Worm (Caenorhabditis elegans): ENCODE data around the gene Y47D7A.7.

DNA sequence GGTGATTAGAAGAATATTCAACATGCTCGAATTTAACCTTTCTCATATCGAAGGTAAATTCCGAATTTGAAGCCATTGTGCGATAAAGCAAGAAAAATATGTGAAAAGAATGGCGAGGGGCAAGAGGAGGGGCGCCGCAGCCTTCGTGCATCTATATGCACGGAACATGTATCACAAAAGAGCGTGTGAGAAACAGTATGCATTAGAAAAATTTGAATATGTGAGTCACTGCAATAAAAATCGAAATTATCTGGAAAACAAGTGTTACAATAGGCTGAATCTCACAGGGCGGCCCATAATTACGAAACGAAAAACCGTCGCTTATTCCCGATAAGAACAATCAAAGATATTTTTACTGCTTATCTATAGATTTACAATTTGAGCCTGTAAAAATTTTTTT, 17.8 kb downstream of the Y47D7A.7 start, which contains the start of gene F13A2.5:
- TF ChIP-seq nhr-77 (tag; optimal IDR thresholded peaks at IDR 0.05): no peak
- no peak for TF ChIP-seq ZK546.5 (tag; optimal IDR thresholded peaks at IDR 0.05)
- no peak for TF ChIP-seq elt-3 (tag; optimal IDR thresholded peaks at IDR 0.05)
- TF ChIP-seq nhr-11 (tag; optimal IDR thresholded peaks at IDR 0.05): no peak
- no peak for TF ChIP-seq zag-1 (tag; optimal IDR thresholded peaks at IDR 0.05)
- no peak for TF ChIP-seq ama-1 (optimal IDR thresholded peaks at IDR 0.05)
- no peak for TF ChIP-seq nhr-6 (tag; optimal IDR thresholded peaks at IDR 0.05)
- no peak for TF ChIP-seq lsy-2 (tag; optimal IDR thresholded peaks at IDR 0.05)
- TF ChIP-seq R02D3.7 (tag; optimal IDR thresholded peaks at IDR 0.05): no peak
- no peak for TF ChIP-seq fos-1 (tag; optimal IDR thresholded peaks at IDR 0.05)
- TF ChIP-seq unc-62 (GFP tag; optimal IDR thresholded peaks at IDR 0.05): no peak
